Fruit fly (Drosophila melanogaster): ENCODE results near the gene hemo.

DNA sequence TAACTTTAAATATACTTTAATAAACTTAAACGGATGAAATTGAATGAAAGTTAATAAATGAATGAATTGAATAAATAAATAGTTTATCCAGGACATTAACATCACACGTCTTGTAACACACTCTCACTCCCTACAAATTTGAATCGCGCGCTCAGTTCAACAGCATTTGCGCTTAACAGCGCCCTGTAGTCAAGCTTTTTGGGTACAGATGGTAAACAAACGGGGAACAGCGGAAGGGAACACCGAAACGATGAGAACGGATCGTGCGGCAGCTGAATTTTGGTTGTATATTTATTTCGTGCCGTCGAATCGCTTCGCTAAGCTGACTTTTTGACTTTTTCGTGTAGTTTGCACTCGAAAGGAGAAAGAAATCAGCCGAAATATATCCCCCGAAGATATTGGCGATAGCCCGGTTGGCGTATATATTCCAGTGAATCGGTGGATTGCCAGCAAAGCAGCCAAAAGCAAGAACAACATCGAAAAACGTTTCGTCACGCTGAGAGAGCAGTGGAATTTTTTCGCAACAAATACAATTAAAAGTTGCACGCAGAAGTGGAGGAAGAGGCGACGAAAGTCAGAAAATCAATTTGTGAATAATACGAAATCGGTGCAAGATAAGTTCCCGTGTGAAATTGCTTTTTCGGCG lies 8.0 kb upstream of the hemo start, which contains the start of the genes CG7694 and fray:
- TF ChIP-seq Sox102F (GFP tag; optimal IDR thresholded peaks at IDR 0.05), result no peak
- no peak for TF ChIP-seq Eip75B (GFP tag; optimal IDR thresholded peaks at IDR 0.05)
- no peak for TF ChIP-seq CG31627 (GFP tag; optimal IDR thresholded peaks at IDR 0.05)
- no peak for TF ChIP-seq CG1621 (tag; optimal IDR thresholded peaks at IDR 0.05)
- TF ChIP-seq Sox15 (GFP tag; optimal IDR thresholded peaks at IDR 0.05), result no peak
- no peak for TF ChIP-seq ss (GFP tag; optimal IDR thresholded peaks at IDR 0.05)
- TF ChIP-seq vri (GFP tag; optimal IDR thresholded peaks at IDR 0.05), result no peak
- TF ChIP-seq Eip78C (GFP tag), result peak; percentile 59

Measured in whole organism, prepupa.